Worm (Caenorhabditis elegans) whole organism, young adult: ENCODE measurements around the gene srx-80.
A peak's percentile ranks its signal among the peaks of the same experiment; 100 is the strongest.

Experiments
- F49E8.2 ChIP-seq: sonication (generic microtip); optimal IDR thresholded peaks from 3 replicates; lab custom pipeline; 2017; ENCODE audit warnings: missing genetic modification characterization, mild to moderate bottlenecking, missing compliant biosample characterization, antibody characterized with exemption, moderate library complexity; ENCODE audit not compliant: insufficient read depth
- akir-1 ChIP-seq: fragments of 200-800 bp; sonication (Bioruptor generic); optimal IDR thresholded peaks from 2 replicates; lab custom pipeline; 2018; ENCODE audit warnings: mild to moderate bottlenecking, missing genetic modification characterization, moderate library complexity, missing compliant biosample characterization
- ceh-58 ChIP-seq: fragments of 200-800 bp; sonication (Bioruptor generic); IDR thresholded peaks from 2 replicates; pipeline ENCODE4 v1.3.6; 2022; ENCODE audit warnings: missing genetic modification characterization, missing compliant biosample characterization
- chd-7 ChIP-seq: sonication (generic microtip); optimal IDR thresholded peaks from 2 replicates; lab custom pipeline; 2016; ENCODE audit warnings: mild to moderate bottlenecking, missing genetic modification characterization, moderate library complexity, missing compliant biosample characterization
- egrh-3 ChIP-seq: fragments of 200-800 bp; sonication (Bioruptor generic); IDR thresholded peaks from 2 replicates; pipeline ENCODE4 v1.3.6; 2022; ENCODE audit warnings: missing genetic modification reagents, missing genetic modification characterization, missing compliant biosample characterization
- mcd-1 ChIP-seq: fragments of 200-800 bp; sonication (Bioruptor generic); IDR thresholded peaks from 2 replicates; pipeline ENCODE4 v1.3.6; 2022; ENCODE audit warnings: missing genetic modification reagents, missing genetic modification characterization, missing compliant biosample characterization
- pha-4 ChIP-seq: fragments of 150-350 bp; sonication (generic microtip); optimal IDR thresholded peaks from 2 replicates; lab custom pipeline; 2014; ENCODE audit warnings: missing biosample characterization, missing genetic modification reagents, missing genetic modification characterization
- sdz-38 ChIP-seq: sonication (generic microtip); optimal IDR thresholded peaks from 2 replicates; lab custom pipeline; 2016; ENCODE audit warnings: missing genotype, missing genetic modification characterization, missing compliant biosample characterization
- snpc-3.4 ChIP-seq: sonication (generic microtip); optimal IDR thresholded peaks from 2 replicates; lab custom pipeline; 2017; ENCODE audit warnings: missing genetic modification characterization, mild to moderate bottlenecking, missing compliant biosample characterization, antibody characterized with exemption, moderate library complexity, missing genotype, missing genetic modification reagents
- snpc-4 ChIP-seq, 5 experiments: fragments of 150-350 bp in 1 of 5; sonication (generic microtip) in 4 of 5; optimal IDR thresholded peaks; 2 replicates each; lab custom pipeline; 2014 to 2018; ENCODE audit warnings: missing genetic modification characterization in 5 of 5, missing biosample characterization in 3 of 5, antibody characterized with exemption in 2 of 5, mild to moderate bottlenecking in 2 of 5, missing compliant biosample characterization in 2 of 5, missing genotype in 2 of 5, moderate library complexity in 2 of 5, missing genetic modification reagents in 1 of 5
- tbp1 ChIP-seq: fragments of 200-800 bp; sonication (Bioruptor generic); optimal IDR thresholded peaks from 2 replicates; lab custom pipeline; 2018; ENCODE audit warnings: mild to moderate bottlenecking, missing genetic modification characterization, missing compliant biosample characterization
- unc-62 ChIP-seq: fragments of 150-350 bp; optimal IDR thresholded peaks from 2 replicates; lab custom pipeline; 2014; ENCODE audit warnings: missing biosample characterization, missing genetic modification reagents, missing genetic modification characterization

- TF ChIP-seq unc-62 (no peak), mcd-1 (GFP tag; lab: Robert Waterston, UW) (no peak), tbp1 (GFP tag; lab: Kevin White, UChicago) (no peak), pha-4 (tag; lab: Kevin White, UChicago) (no peak), chd-7 (tag; lab: Kevin White, UChicago) (no peak), sdz-38 (tag; lab: Kevin White, UChicago) (no peak), egrh-3 (no peak), F49E8.2 (tag; lab: Kevin White, UChicago) (no peak), ceh-58 (GFP tag; lab: Robert Waterston, UW) (no peak), snpc-4 (GFP tag; optimal IDR thresholded peaks at IDR 0.05; lab: Kevin White, UChicago) (no peak), snpc-4 (tag; optimal IDR thresholded peaks at IDR 0.05; lab: Kevin White, UChicago) (peak in 1 of 4 experiments; percentile 49), snpc-3.4 (tag; lab: Kevin White, UChicago) (peak; percentile 49), akir-1 (no peak)
Measured at ce11 chrV:11554260-11554659, 39.3 kb upstream of the srx-80 start, which contains the start of gene duo-1.
